Fruit fly (Drosophila melanogaster): ENCODE measurements around the gene CG14322.
A peak's percentile ranks its signal among the peaks of the same experiment; 100 is the strongest.

The CG14322 gene

DNA sequence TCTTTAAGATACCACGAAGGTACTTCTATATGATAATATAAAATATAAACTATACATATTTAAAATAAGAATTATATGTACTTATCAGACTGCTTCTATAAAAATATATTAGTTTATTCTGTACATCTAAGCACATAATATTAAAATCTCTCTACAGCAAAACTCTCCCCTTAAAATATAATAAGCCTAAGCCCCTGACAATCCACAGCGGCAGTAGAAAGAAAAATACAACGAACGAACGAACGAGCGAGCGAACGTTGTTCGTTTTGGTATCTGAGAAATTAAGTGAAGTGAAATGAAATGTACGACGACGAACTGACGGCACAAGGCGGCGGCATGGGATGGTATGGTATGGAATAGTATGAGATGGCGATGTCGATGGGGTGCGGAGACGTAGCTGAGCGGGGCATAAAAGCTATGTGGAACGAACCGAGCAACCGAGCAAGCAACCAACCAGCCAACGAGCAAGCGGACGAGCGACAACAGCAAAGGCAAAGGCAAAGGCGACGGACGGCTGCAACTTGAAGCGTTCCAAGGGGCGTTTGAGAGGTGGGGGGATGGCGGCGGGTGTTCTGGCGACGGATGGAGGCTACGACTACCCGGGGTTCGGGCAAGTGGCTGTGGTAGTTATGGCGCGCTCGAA lies 53.1 kb downstream of the CG14322 start (continued):
- peak; percentile 99 for TF ChIP-seq HLH3B (GFP tag; IDR thresholded peaks at IDR 0.05)
- TF ChIP-seq CG3847 (GFP tag; IDR thresholded peaks at IDR 0.05), result peak; percentile 99
- TF ChIP-seq br (optimal IDR thresholded peaks at IDR 0.05), result no peak
- TF ChIP-seq Bdp1 (GFP tag; optimal IDR thresholded peaks at IDR 0.05), result peak; percentile 41
- TF ChIP-seq wor (GFP tag; IDR thresholded peaks at IDR 0.05), result peak; percentile 97
- peak in 1 of 3 experiments; percentile 97 for TF ChIP-seq lola (GFP tag; optimal IDR thresholded peaks at IDR 0.05)
- TF ChIP-seq CG4424 (GFP tag; optimal IDR thresholded peaks at IDR 0.05), result peak; percentile 97
- TF ChIP-seq CG7357 (GFP tag; IDR thresholded peaks at IDR 0.05), result peak; percentile 95
- TF ChIP-seq jigr1 (GFP tag; IDR thresholded peaks at IDR 0.05), result peak; percentile 97
- peak; percentile 99 for TF ChIP-seq B-H2 (GFP tag; optimal IDR thresholded peaks at IDR 0.05)
- peak; percentile 52 to 75 for TF ChIP-seq Pdp1 (GFP tag; optimal IDR thresholded peaks at IDR 0.05)
- TF ChIP-seq p53 (GFP tag; optimal IDR thresholded peaks at IDR 0.05), result peak; percentile 19
- TF ChIP-seq CG17802 (tag; optimal IDR thresholded peaks at IDR 0.05), result peak; percentile 81
- no peak for TF ChIP-seq CG6791 (GFP tag; IDR thresholded peaks at IDR 0.05; ENCODE audit: partially characterized antibody)
- no peak for TF ChIP-seq Tbp (GFP tag; optimal IDR thresholded peaks at IDR 0.05)
- peak; percentile 90 for TF ChIP-seq CG5245 (GFP tag; optimal IDR thresholded peaks at IDR 0.05)
- no peak for TF ChIP-seq CG15479 (GFP tag; optimal IDR thresholded peaks at IDR 0.05)
- TF ChIP-seq HHEX (GFP tag; optimal IDR thresholded peaks at IDR 0.05), result peak; percentile 99
- TF ChIP-seq CG14710 (tag; optimal IDR thresholded peaks at IDR 0.05), result peak; percentile 97
- peak; percentile 99 for TF ChIP-seq CG4328 (GFP tag; optimal IDR thresholded peaks at IDR 0.05)
- peak; percentile 78 for TF ChIP-seq CG8765 (GFP tag; IDR thresholded peaks at IDR 0.05)
- TF ChIP-seq CG3726 (GFP tag; IDR thresholded peaks at IDR 0.05), result peak; percentile 97
- TF ChIP-seq lbe (GFP tag; optimal IDR thresholded peaks at IDR 0.05), result peak; percentile 98
- peak; percentile 99 for TF ChIP-seq vvl (GFP tag; IDR thresholded peaks at IDR 0.05)
- TF ChIP-seq maf-S (GFP tag; optimal IDR thresholded peaks at IDR 0.05), result peak; percentile 77
- peak; percentile 42 for TF ChIP-seq emc (GFP tag; optimal IDR thresholded peaks at IDR 0.05)
- no peak for TF ChIP-seq HLHmδ (GFP tag; optimal IDR thresholded peaks at IDR 0.05)
- peak; percentile 55 for TF ChIP-seq Myb (GFP tag; optimal IDR thresholded peaks at IDR 0.05)
- TF ChIP-seq abd-A (tag; optimal IDR thresholded peaks at IDR 0.05), result peak; percentile 94
- peak; percentile 79 for TF ChIP-seq Bteb2 (GFP tag; optimal IDR thresholded peaks at IDR 0.05)
- peak; percentile 98 for TF ChIP-seq lmd (GFP tag; IDR thresholded peaks at IDR 0.05)
- TF ChIP-seq Hey (tag; optimal IDR thresholded peaks at IDR 0.05), result no peak
- TF ChIP-seq Spps (tag; optimal IDR thresholded peaks at IDR 0.05), result peak; percentile 97
- peak; percentile 99 for TF ChIP-seq Meics (GFP tag; optimal IDR thresholded peaks at IDR 0.05)
- TF ChIP-seq jing (GFP tag; optimal IDR thresholded peaks at IDR 0.05), result peak; percentile 84
- peak; percentile 63 for TF ChIP-seq pum (GFP tag; optimal IDR thresholded peaks at IDR 0.05)
- TF ChIP-seq Chrac-16 (GFP tag; optimal IDR thresholded peaks at IDR 0.05), result peak; percentile 95
- TF ChIP-seq CG15696 (tag; optimal IDR thresholded peaks at IDR 0.05), result peak; percentile 91
- no peak for TF ChIP-seq lov (optimal IDR thresholded peaks at IDR 0.05)
- peak; percentile 88 for TF ChIP-seq lov (GFP tag; IDR thresholded peaks at IDR 0.05)
- TF ChIP-seq Stat92E (GFP tag; optimal IDR thresholded peaks at IDR 0.05), result peak in 1 of 3 experiments; percentile 88
- peak; percentile 98 for TF ChIP-seq CG10366 (GFP tag; IDR thresholded peaks at IDR 0.05)
- TF ChIP-seq cad (GFP tag; optimal IDR thresholded peaks at IDR 0.05), result no peak
- peak; percentile 46 for TF ChIP-seq CG11398 (GFP tag; optimal IDR thresholded peaks at IDR 0.05)
- TF ChIP-seq gem (tag; optimal IDR thresholded peaks at IDR 0.05), result peak; percentile 99
- TF ChIP-seq Oaz (GFP tag; IDR thresholded peaks at IDR 0.05), result peak; percentile 97
- peak; percentile 88 for TF ChIP-seq rib (GFP tag; IDR thresholded peaks at IDR 0.05)
- peak; percentile 91 for TF ChIP-seq MTF-1 (GFP tag; optimal IDR thresholded peaks at IDR 0.05; ENCODE audit: borderline replicate concordance)
- peak; percentile 98 for TF ChIP-seq al (GFP tag; IDR thresholded peaks at IDR 0.05)
- TF ChIP-seq Mes4 (GFP tag; optimal IDR thresholded peaks at IDR 0.05), result peak; percentile 50
- TF ChIP-seq CG3838 (GFP tag; optimal IDR thresholded peaks at IDR 0.05), result peak; percentile 87
